Fruit fly (Drosophila melanogaster) whole organism, embryonic: ENCODE data around the gene Rnmt.

ENCODE experiments used
- Adf1 ChIP-seq: fragments of 200-800 bp; sonication (Bioruptor generic); IDR thresholded peaks from 2 replicates; pipeline ENCODE4 v1.3.6; 2022; ENCODE audit warnings: missing biosample characterization, missing genetic modification characterization
- CG10979 ChIP-seq: fragments of 200-800 bp; sonication (Bioruptor generic); optimal IDR thresholded peaks from 2 replicates; lab custom pipeline; 2018; ENCODE audit warnings: missing biosample characterization, mild to moderate bottlenecking, missing genetic modification characterization, moderate library complexity
- CG11695 ChIP-seq: fragments of 200-800 bp; sonication (Bioruptor generic); IDR thresholded peaks from 3 replicates; pipeline ENCODE4 v1.3.6; 2022; ENCODE audit warnings: missing biosample characterization, missing genetic modification characterization
- CG14860 ChIP-seq: fragments of 200-800 bp; sonication (Bioruptor generic); IDR thresholded peaks from 3 replicates; pipeline ENCODE4 v1.3.6; 2022; ENCODE audit warnings: missing biosample characterization, missing genetic modification characterization; ENCODE audit not compliant: partially characterized antibody
- CG16813 ChIP-seq: fragments of 200-800 bp; sonication (Bioruptor generic); IDR thresholded peaks from 3 replicates; pipeline ENCODE4 v1.3.6; 2022; ENCODE audit warnings: missing biosample characterization, missing genetic modification characterization; ENCODE audit not compliant: partially characterized antibody
- CG17328 ChIP-seq: fragments of 200-800 bp; sonication (Bioruptor generic); IDR thresholded peaks from 2 replicates; pipeline ENCODE4 v1.3.6; 2022; ENCODE audit warnings: missing biosample characterization, missing genetic modification characterization
- CG30020 ChIP-seq: fragments of 200-800 bp; optimal IDR thresholded peaks from 2 replicates; lab custom pipeline; 2019; ENCODE audit warnings: missing biosample characterization, mild to moderate bottlenecking, missing genetic modification characterization, moderate library complexity
- CG32767 ChIP-seq: fragments of 200-800 bp; sonication (Bioruptor generic); IDR thresholded peaks from 2 replicates; pipeline ENCODE4 v1.3.6; 2022; ENCODE audit warnings: missing biosample characterization, missing genetic modification characterization
- CG32772 ChIP-seq: fragments of 200-800 bp; sonication (Bioruptor generic); IDR thresholded peaks from 2 replicates; pipeline ENCODE4 v1.3.6; 2022; ENCODE audit warnings: missing biosample characterization, missing genetic modification characterization
- CG33557 ChIP-seq: fragments of 200-800 bp; sonication (Bioruptor generic); optimal IDR thresholded peaks from 2 replicates; lab custom pipeline; 2019; ENCODE audit warnings: missing biosample characterization, mild to moderate bottlenecking, missing genetic modification characterization, moderate library complexity
- CG34422 ChIP-seq: fragments of 200-800 bp; sonication (Bioruptor generic); IDR thresholded peaks from 3 replicates; pipeline ENCODE4 v1.3.6; 2022; ENCODE audit warnings: missing biosample characterization, missing genetic modification characterization
- CG3995 ChIP-seq: fragments of 200-800 bp; sonication (Bioruptor generic); optimal IDR thresholded peaks from 3 replicates; lab custom pipeline; 2016; ENCODE audit warnings: missing biosample characterization, missing genetic modification characterization
- CG42726 ChIP-seq: fragments of 200-800 bp; sonication (Bioruptor generic); IDR thresholded peaks from 2 replicates; pipeline ENCODE4 v1.3.6; 2022; ENCODE audit warnings: missing biosample characterization, missing genetic modification characterization; ENCODE audit not compliant: partially characterized antibody
- CG6175 ChIP-seq: fragments of 200-800 bp; sonication (Bioruptor generic); IDR thresholded peaks from 3 replicates; pipeline ENCODE4 v1.3.6; 2022; ENCODE audit warnings: missing biosample characterization, missing genetic modification characterization
- CG6272 ChIP-seq: fragments of 200-800 bp; sonication (Bioruptor generic); IDR thresholded peaks from 2 replicates; pipeline ENCODE4 v1.3.6; 2022; ENCODE audit warnings: missing biosample characterization, missing genetic modification characterization
- CG6813 ChIP-seq: fragments of 200-800 bp; sonication (Bioruptor generic); optimal IDR thresholded peaks from 2 replicates; lab custom pipeline; 2017; ENCODE audit warnings: missing biosample characterization, missing genetic modification characterization, mild to moderate bottlenecking, moderate library complexity, missing genetic modification reagents
- CG8359 ChIP-seq: fragments of 200-800 bp; sonication (Bioruptor generic); optimal IDR thresholded peaks from 2 replicates; lab custom pipeline; 2017; ENCODE audit warnings: missing biosample characterization, mild to moderate bottlenecking, missing genetic modification characterization, borderline replicate concordance
- Dip3 ChIP-seq: fragments of 200-800 bp; sonication (Bioruptor generic); optimal IDR thresholded peaks from 3 replicates; lab custom pipeline; 2016; ENCODE audit warnings: missing biosample characterization, missing genetic modification characterization
- Doc3 ChIP-seq: fragments of 200-800 bp; sonication (Bioruptor generic); IDR thresholded peaks from 3 replicates; pipeline ENCODE4 v1.3.6; 2022; ENCODE audit warnings: missing biosample characterization, missing genetic modification characterization; ENCODE audit not compliant: partially characterized antibody
- E2f1 ChIP-seq: fragments of 200-800 bp; sonication (Bioruptor generic); IDR thresholded peaks from 2 replicates; pipeline ENCODE4 v1.3.6; 2022; ENCODE audit warnings: missing biosample characterization, missing genetic modification characterization
- HLH4C ChIP-seq: fragments of 200-800 bp; sonication (Bioruptor generic); IDR thresholded peaks from 3 replicates; pipeline ENCODE4 v1.3.6; 2022; ENCODE audit warnings: missing biosample characterization, missing genetic modification characterization; ENCODE audit not compliant: partially characterized antibody
- Hey ChIP-seq: fragments of 200-800 bp; sonication (Bioruptor generic); optimal IDR thresholded peaks from 3 replicates; lab custom pipeline; 2018; ENCODE audit warnings: missing biosample characterization, mild to moderate bottlenecking, missing genetic modification characterization
- MESR4 ChIP-seq: fragments of 200-800 bp; sonication (Bioruptor generic); optimal IDR thresholded peaks from 2 replicates; lab custom pipeline; 2018; ENCODE audit warnings: missing biosample characterization, mild to moderate bottlenecking, missing genetic modification characterization, moderate library complexity
- Myb ChIP-seq: fragments of 200-800 bp; sonication (Bioruptor generic); optimal IDR thresholded peaks from 2 replicates; lab custom pipeline; 2016; ENCODE audit warnings: missing biosample characterization, missing genetic modification characterization
- NFAT ChIP-seq: fragments of 200-800 bp; sonication (Bioruptor generic); IDR thresholded peaks from 2 replicates; pipeline ENCODE4 v1.3.6; 2022; ENCODE audit warnings: missing biosample characterization, missing genetic modification characterization
- Opbp ChIP-seq: fragments of 200-800 bp; sonication (Bioruptor generic); IDR thresholded peaks from 3 replicates; pipeline ENCODE4 v1.3.6; 2022; ENCODE audit warnings: missing biosample characterization, missing genetic modification characterization; ENCODE audit not compliant: partially characterized antibody
- PHDP ChIP-seq: fragments of 200-800 bp; sonication (Bioruptor generic); optimal IDR thresholded peaks from 3 replicates; lab custom pipeline; 2018; ENCODE audit warnings: missing biosample characterization, mild to moderate bottlenecking, missing genetic modification characterization, moderate library complexity
- Sin3A ChIP-seq: fragments of >200 bp; optimal IDR thresholded peaks from 2 replicates; lab custom pipeline; 2018
- Sox100B ChIP-seq: fragments of 200-800 bp; sonication (Bioruptor generic); optimal IDR thresholded peaks from 3 replicates; lab custom pipeline; 2018; ENCODE audit warnings: missing biosample characterization, mild to moderate bottlenecking, missing genetic modification characterization
- Tbp ChIP-seq: fragments of >200 bp; optimal IDR thresholded peaks from 2 replicates; lab custom pipeline; 2018; ENCODE audit warnings: missing biosample characterization, missing genetic modification characterization
- YL-1 ChIP-seq: fragments of 200-800 bp; sonication (Bioruptor generic); optimal IDR thresholded peaks from 3 replicates; lab custom pipeline; 2017; ENCODE audit warnings: missing biosample characterization, mild to moderate bottlenecking, missing genetic modification characterization
- amos ChIP-seq: fragments of 200-800 bp; sonication (Bioruptor generic); IDR thresholded peaks from 2 replicates; pipeline ENCODE4 v1.3.6; 2022; ENCODE audit warnings: missing biosample characterization, missing genetic modification characterization; ENCODE audit not compliant: partially characterized antibody
- bbx ChIP-seq: fragments of 200-800 bp; sonication (Bioruptor generic); IDR thresholded peaks from 2 replicates; pipeline ENCODE4 v1.3.6; 2022; ENCODE audit warnings: missing biosample characterization, missing genetic modification characterization; ENCODE audit not compliant: partially characterized antibody
- cad ChIP-seq: fragments of >200 bp; optimal IDR thresholded peaks from 2 replicates; lab custom pipeline; 2017; ENCODE audit warnings: missing biosample characterization, missing genetic modification characterization
- chinmo ChIP-seq: fragments of 200-800 bp; sonication (Bioruptor generic); IDR thresholded peaks from 4 replicates; pipeline ENCODE4 v1.3.6; 2022; ENCODE audit warnings: missing biosample characterization, missing genetic modification characterization; ENCODE audit not compliant: partially characterized antibody
- ci ChIP-seq: fragments of 200-800 bp; sonication (Bioruptor generic); IDR thresholded peaks from 3 replicates; pipeline ENCODE4 v1.3.6; 2022; ENCODE audit warnings: missing biosample characterization, missing genetic modification characterization
- emc ChIP-seq: fragments of 200-800 bp; sonication (Bioruptor generic); optimal IDR thresholded peaks from 2 replicates; lab custom pipeline; 2016; ENCODE audit warnings: missing biosample characterization, missing genetic modification characterization
- gcm2 ChIP-seq: fragments of 200-800 bp; sonication (Bioruptor generic); optimal IDR thresholded peaks from 2 replicates; lab custom pipeline; 2016; ENCODE audit warnings: missing biosample characterization, missing genetic modification characterization
- gsb-n ChIP-seq: fragments of 200-800 bp; sonication (Bioruptor generic); optimal IDR thresholded peaks from 3 replicates; lab custom pipeline; 2018; ENCODE audit warnings: missing biosample characterization, mild to moderate bottlenecking, missing genetic modification characterization
- h ChIP-seq: fragments of >200 bp; optimal IDR thresholded peaks from 2 replicates; lab custom pipeline; 2017
- jing ChIP-seq: fragments of 200-800 bp; sonication (Bioruptor generic); optimal IDR thresholded peaks from 2 replicates; lab custom pipeline; 2018; ENCODE audit warnings: missing biosample characterization, mild to moderate bottlenecking, missing genetic modification characterization
- klu ChIP-seq: fragments of 200-800 bp; sonication (Bioruptor generic); IDR thresholded peaks from 2 replicates; pipeline ENCODE4 v1.3.6; 2022; ENCODE audit warnings: missing biosample characterization, missing genetic modification characterization
- nmo ChIP-seq: fragments of 200-800 bp; sonication (Bioruptor generic); optimal IDR thresholded peaks from 2 replicates; lab custom pipeline; 2018; ENCODE audit warnings: missing biosample characterization, mild to moderate bottlenecking, missing genetic modification characterization, moderate library complexity
- onecut ChIP-seq: fragments of 200-800 bp; sonication (Bioruptor generic); IDR thresholded peaks from 2 replicates; pipeline ENCODE4 v1.3.6; 2022; ENCODE audit warnings: missing biosample characterization, missing genetic modification characterization
- slbo ChIP-seq: fragments of 200-800 bp; sonication (Bioruptor generic); IDR thresholded peaks from 2 replicates; pipeline ENCODE4 v1.3.6; 2022; ENCODE audit warnings: missing biosample characterization, missing genetic modification characterization
- toy ChIP-seq: fragments of 200-800 bp; sonication (Bioruptor generic); IDR thresholded peaks from 2 replicates; pipeline ENCODE4 v1.3.6; 2022; ENCODE audit warnings: missing biosample characterization, missing genetic modification characterization
- usp ChIP-seq: fragments of >200 bp; optimal IDR thresholded peaks from 2 replicates; lab custom pipeline; 2017; ENCODE audit warnings: missing biosample characterization, missing genetic modification characterization
- vnd ChIP-seq: fragments of 200-800 bp; sonication (Bioruptor generic); IDR thresholded peaks from 3 replicates; pipeline ENCODE4 v1.3.6; 2022; ENCODE audit warnings: missing biosample characterization, missing genetic modification characterization; ENCODE audit not compliant: partially characterized antibody

The Rnmt gene

DNA sequence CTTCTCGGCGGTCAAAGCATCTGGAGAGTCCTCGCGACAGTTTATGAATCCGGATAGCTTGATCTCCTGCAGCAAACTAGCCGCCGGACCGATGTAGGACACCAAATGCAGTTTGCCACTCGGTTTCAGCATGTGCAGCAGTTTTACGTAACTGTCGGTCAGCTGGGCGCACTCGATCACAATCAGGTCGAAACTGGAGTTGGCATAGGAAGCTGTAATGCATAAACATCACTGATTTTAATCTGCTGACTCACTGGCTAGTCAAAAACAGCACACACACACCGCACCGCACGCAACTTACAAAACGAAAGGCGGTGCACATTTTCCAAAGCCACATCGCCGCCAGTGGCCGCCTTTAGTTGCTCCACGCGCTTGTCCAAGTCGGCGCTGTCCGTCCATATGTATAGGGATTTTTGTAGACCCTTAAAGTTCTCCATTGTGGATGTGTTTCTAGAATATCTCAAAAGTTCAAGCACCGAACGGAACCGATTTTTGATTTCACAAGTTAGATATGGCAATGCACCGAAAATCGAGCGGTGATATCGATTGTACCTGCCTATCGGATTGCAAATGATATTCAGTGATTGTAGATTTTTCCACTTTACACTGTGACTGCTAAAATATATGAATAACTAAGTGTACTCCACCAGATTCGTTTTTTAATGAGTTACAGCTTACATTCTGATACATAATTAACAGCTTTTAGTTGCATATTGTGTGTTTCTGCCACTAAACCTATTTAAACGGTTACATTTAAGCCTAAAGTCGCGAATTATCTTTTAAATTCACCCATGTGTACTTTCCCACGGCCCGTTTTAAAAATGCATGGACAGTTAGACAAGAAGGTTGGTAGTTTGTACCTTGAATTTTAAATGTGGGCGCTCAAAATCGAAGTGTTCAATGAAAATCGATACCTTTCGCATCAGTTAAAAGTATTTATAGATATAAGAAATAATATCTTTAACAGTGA, 28.9 kb downstream of the Rnmt start, which contains the start of gene CIAPIN1:
CIAPIN1 (minus strand) TSS at position 523 of the 970 bp plus-strand sequence.
- TF ChIP-seq toy (GFP tag; lab: Robert Waterston, UW) (no peak), gsb-n (tag; lab: Kevin White, UChicago) (no peak), CG33557 (GFP tag; lab: Kevin White, UChicago) (no peak), amos (GFP tag; lab: Robert Waterston, UW) (peak; percentile 50), h (lab: Kevin White, UChicago) (no peak), CG6272 (GFP tag; lab: Robert Waterston, UW) (no peak), CG6813 (GFP tag; lab: Kevin White, UChicago) (no peak), CG32767 (GFP tag; lab: Robert Waterston, UW) (no peak), Doc3 (GFP tag; lab: Robert Waterston, UW) (peak; percentile 20; the same call in 1 of the 3 replicates), CG6175 (GFP tag; lab: Robert Waterston, UW) (no peak), nmo (GFP tag; lab: Kevin White, UChicago) (no peak), bbx (GFP tag; lab: Robert Waterston, UW) (peak; percentile 65), jing (no peak), CG32772 (GFP tag; lab: Robert Waterston, UW) (no peak), CG11695 (no peak), Dip3 (GFP tag; lab: Kevin White, UChicago) (no peak), MESR4 (peak; percentile 69), CG30020 (tag; lab: Kevin White, UChicago) (peak; percentile 18), CG34422 (peak; percentile 11; the same call in 1 of the 3 replicates), CG10979 (no peak), klu (no peak), HLH4C (GFP tag; lab: Robert Waterston, UW) (peak; percentile 5; the same call in 2 of the 3 replicates), CG42726 (GFP tag; lab: Robert Waterston, UW) (0 out of 2 replicates have a peak, but pooled peaks have one; percentile 51), CG8359 (no peak), YL-1 (GFP tag; lab: Kevin White, UChicago) (no peak), CG14860 (GFP tag; lab: Robert Waterston, UW) (peak; percentile 46), onecut (GFP tag; lab: Robert Waterston, UW) (no peak), PHDP (tag; lab: Kevin White, UChicago) (no peak), Tbp (GFP tag; lab: Kevin White, UChicago) (no peak), E2f1 (no peak), vnd (GFP tag; lab: Robert Waterston, UW) (peak; percentile 16; the same call in 2 of the 3 replicates), Opbp (peak; percentile 54; the same call in 2 of the 3 replicates), Sox100B (GFP tag; lab: Kevin White, UChicago) (no peak), Hey (no peak), CG16813 (GFP tag; lab: Robert Waterston, UW) (peak; percentile 7; the same call in 2 of the 3 replicates), Myb (GFP tag; lab: Kevin White, UChicago) (peak; percentile 12), CG17328 (GFP tag; lab: Robert Waterston, UW) (no peak), chinmo (GFP tag; lab: Robert Waterston, UW) (0 out of 4 replicates have a peak, but pooled peaks have one; percentile 32), ci (GFP tag; lab: Robert Waterston, UW) (no peak), Adf1 (no peak), NFAT (GFP tag; lab: Robert Waterston, UW) (no peak), Sin3A (no peak), CG3995 (peak; percentile 97), slbo (GFP tag; lab: Robert Waterston, UW) (no peak), cad (GFP tag; lab: Kevin White, UChicago) (no peak), gcm2 (GFP tag; lab: Kevin White, UChicago) (no peak), emc (GFP tag; lab: Kevin White, UChicago) (no peak), usp (no peak)
